Fruit fly (Drosophila melanogaster): ENCODE results near the gene Acbp5.

The Acbp5 gene

DNA sequence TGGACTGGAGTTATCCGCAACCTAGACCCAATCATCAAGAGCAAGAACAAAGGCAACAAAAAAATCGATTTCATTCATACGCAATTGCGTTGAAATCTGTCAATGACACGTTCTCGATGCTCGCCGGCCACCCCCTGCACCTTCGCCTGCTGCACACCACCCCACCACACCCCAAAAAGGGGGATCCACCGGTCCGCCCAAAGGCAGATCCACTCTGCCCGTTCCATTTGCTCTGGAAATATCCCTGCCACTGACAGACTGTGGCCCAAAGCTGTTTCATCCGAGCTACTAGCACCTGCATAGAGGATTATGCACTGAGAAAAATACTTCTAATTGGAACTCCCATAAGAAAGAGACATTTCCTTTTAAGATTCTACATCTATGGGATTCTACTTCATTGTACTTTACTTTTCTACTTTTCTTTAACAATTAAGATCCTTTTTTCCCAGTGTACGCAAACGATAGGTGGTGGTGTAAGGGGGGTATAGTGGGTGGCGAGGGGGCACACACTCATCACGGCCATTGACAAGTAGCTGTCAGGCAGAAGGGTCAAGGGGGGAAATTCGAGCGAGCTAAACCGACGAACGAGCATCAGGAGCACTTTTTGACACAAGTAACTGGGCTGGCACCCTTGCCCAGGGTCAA, 35.5 kb upstream of the Acbp5 start (continued):
- TF ChIP-seq CG11093 (GFP tag; IDR thresholded peaks at IDR 0.05) (peak; percentile 64; the same call in 2 of the 3 replicates), Sox102F (GFP tag; optimal IDR thresholded peaks at IDR 0.05) (peak; percentile 56), knrl (GFP tag; IDR thresholded peaks at IDR 0.05; ENCODE audit: partially characterized antibody) (0 out of 3 replicates have a peak, but pooled peaks have one; percentile 15), MTF-1 (GFP tag; optimal IDR thresholded peaks at IDR 0.05; ENCODE audit: borderline replicate concordance) (no peak), ftz-f1 (GFP tag; optimal IDR thresholded peaks at IDR 0.05) (no peak), CG7271 (tag; optimal IDR thresholded peaks at IDR 0.05) (no peak), pan (optimal IDR thresholded peaks at IDR 0.05) (no peak), pan (GFP tag; optimal IDR thresholded peaks at IDR 0.05 in 1 of 2, IDR thresholded peaks at IDR 0.05 in 1 of 2) (peak in 1 of 2 experiments; percentile 43), CG30431 (GFP tag; optimal IDR thresholded peaks at IDR 0.05) (peak; percentile 29), Hand (GFP tag; optimal IDR thresholded peaks at IDR 0.05) (no peak), CG12219 (GFP tag; optimal IDR thresholded peaks at IDR 0.05) (peak; percentile 32), grau (tag; optimal IDR thresholded peaks at IDR 0.05) (peak; percentile 46), Atf6 (GFP tag; IDR thresholded peaks at IDR 0.05) (0 out of 2 replicates have a peak, but pooled peaks have one; percentile 29), row (GFP tag; IDR thresholded peaks at IDR 0.05) (peak; percentile 56), Sox100B (GFP tag; optimal IDR thresholded peaks at IDR 0.05) (peak; percentile 20), CG7745 (tag; optimal IDR thresholded peaks at IDR 0.05) (no peak), ttk (GFP tag; IDR thresholded peaks at IDR 0.05) (peak; percentile 33; the same call in 1 of the 2 replicates), CG7357 (GFP tag; IDR thresholded peaks at IDR 0.05) (peak; percentile 39; the same call in 1 of the 3 replicates), CG3726 (GFP tag; IDR thresholded peaks at IDR 0.05) (no peak), CG12744 (GFP tag; optimal IDR thresholded peaks at IDR 0.05) (no peak), CG6765 (GFP tag; optimal IDR thresholded peaks at IDR 0.05) (no peak), CG10209 (GFP tag; optimal IDR thresholded peaks at IDR 0.05) (peak; percentile 56), mam (GFP tag; optimal IDR thresholded peaks at IDR 0.05) (no peak), lilli (GFP tag; optimal IDR thresholded peaks at IDR 0.05) (peak; percentile 29), zfh1 (GFP tag; IDR thresholded peaks at IDR 0.05) (peak; percentile 65; the same call in 2 of the 3 replicates), BEAF-32 (GFP tag; optimal IDR thresholded peaks at IDR 0.05) (no peak), nerfin-1 (tag; optimal IDR thresholded peaks at IDR 0.05) (no peak), onecut (GFP tag; IDR thresholded peaks at IDR 0.05) (peak; percentile 36), insv (GFP tag; optimal IDR thresholded peaks at IDR 0.05) (peak in 1 of 2 experiments; percentile 25), org-1 (GFP tag; optimal IDR thresholded peaks at IDR 0.05) (no peak), PHDP (tag; optimal IDR thresholded peaks at IDR 0.05) (peak; percentile 51), Dfd (GFP tag; optimal IDR thresholded peaks at IDR 0.05) (no peak), CG8388 (GFP tag; optimal IDR thresholded peaks at IDR 0.05) (peak; percentile 42), TFAM (GFP tag; optimal IDR thresholded peaks at IDR 0.05) (no peak), Ada2b (GFP tag; IDR thresholded peaks at IDR 0.05) (peak; percentile 53; the same call in 1 of the 2 replicates), Camta (GFP tag; optimal IDR thresholded peaks at IDR 0.05) (no peak), prd (optimal IDR thresholded peaks at IDR 0.05) (no peak), prd (GFP tag; IDR thresholded peaks at IDR 0.05) (peak; percentile 58), Hey (tag; optimal IDR thresholded peaks at IDR 0.05) (no peak), CG15269 (tag; optimal IDR thresholded peaks at IDR 0.05) (peak; percentile 34), ind (GFP tag; optimal IDR thresholded peaks at IDR 0.05) (peak; percentile 33), bcd (GFP tag; optimal IDR thresholded peaks at IDR 0.05) (peak; percentile 48), Aef1 (GFP tag; IDR thresholded peaks at IDR 0.05) (0 out of 3 replicates have a peak, but pooled peaks have one; percentile 13), CTCF (GFP tag; optimal IDR thresholded peaks at IDR 0.05) (no peak), CG12155 (GFP tag; optimal IDR thresholded peaks at IDR 0.05) (peak; percentile 1), CG10959 (GFP tag; IDR thresholded peaks at IDR 0.05) (peak; percentile 41; the same call in 1 of the 2 replicates), CG32772 (GFP tag; IDR thresholded peaks at IDR 0.05) (0 out of 2 replicates have a peak, but pooled peaks have one; percentile 46), CG10654 (GFP tag; optimal IDR thresholded peaks at IDR 0.05) (no peak), pnt (GFP tag; optimal IDR thresholded peaks at IDR 0.05) (no peak), CG8944 (GFP tag; optimal IDR thresholded peaks at IDR 0.05) (peak; percentile 16), maf-S (GFP tag; optimal IDR thresholded peaks at IDR 0.05) (no peak)

Measured in whole organism, embryonic.